Fruit fly (Drosophila melanogaster) Kc167 (cell line): ENCODE results near the gene CG9497.

ENCODE experiments used
- Myc ChIP-seq: fragments of >200 bp; optimal IDR thresholded peaks from 2 replicates; lab custom pipeline; 2017; ENCODE audit warnings: missing external identifiers
- Sin3A ChIP-seq: fragments of >200 bp; optimal IDR thresholded peaks from 2 replicates; lab custom pipeline; 2018; ENCODE audit warnings: missing external identifiers
- h ChIP-seq: fragments of >200 bp; optimal IDR thresholded peaks from 3 replicates; lab custom pipeline; 2018; ENCODE audit warnings: missing external identifiers
- psq ChIP-seq: fragments of >200 bp; optimal IDR thresholded peaks from 2 replicates; lab custom pipeline; 2017; ENCODE audit warnings: missing external identifiers
- ttk ChIP-seq: sonication (Bioruptor generic); optimal IDR thresholded peaks from 2 replicates; lab custom pipeline; 2017; ENCODE audit warnings: missing external identifiers

DNA sequence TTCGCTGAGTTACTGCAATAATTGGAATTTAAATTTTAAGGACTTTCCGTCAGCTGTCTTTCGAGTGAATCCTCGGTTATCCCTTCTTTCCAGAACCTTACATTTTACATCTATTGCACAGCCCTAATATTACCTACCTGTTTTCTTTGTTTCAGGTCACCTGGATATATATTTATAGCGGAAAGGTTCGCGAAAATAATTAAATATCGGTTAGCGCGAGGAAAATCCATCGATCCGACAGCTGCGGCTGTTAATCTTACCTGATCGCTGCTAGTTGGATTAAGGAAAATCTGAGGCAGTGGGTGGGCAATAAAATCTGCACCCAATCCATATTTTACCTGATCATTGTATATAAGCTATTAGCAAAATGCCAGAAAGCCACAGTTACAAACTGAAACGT lies 24.9 kb upstream of the CG9497 start:
- TF ChIP-seq Sin3A (lab: Kevin White, UChicago) (no peak), ttk (lab: Kevin White, UChicago) (no peak), Myc (no peak), h (lab: Kevin White, UChicago) (no peak), psq (lab: Kevin White, UChicago) (no peak)
